ENCODE assay signal across 3 fruit fly cellular contexts in the genomic region with DNA sequence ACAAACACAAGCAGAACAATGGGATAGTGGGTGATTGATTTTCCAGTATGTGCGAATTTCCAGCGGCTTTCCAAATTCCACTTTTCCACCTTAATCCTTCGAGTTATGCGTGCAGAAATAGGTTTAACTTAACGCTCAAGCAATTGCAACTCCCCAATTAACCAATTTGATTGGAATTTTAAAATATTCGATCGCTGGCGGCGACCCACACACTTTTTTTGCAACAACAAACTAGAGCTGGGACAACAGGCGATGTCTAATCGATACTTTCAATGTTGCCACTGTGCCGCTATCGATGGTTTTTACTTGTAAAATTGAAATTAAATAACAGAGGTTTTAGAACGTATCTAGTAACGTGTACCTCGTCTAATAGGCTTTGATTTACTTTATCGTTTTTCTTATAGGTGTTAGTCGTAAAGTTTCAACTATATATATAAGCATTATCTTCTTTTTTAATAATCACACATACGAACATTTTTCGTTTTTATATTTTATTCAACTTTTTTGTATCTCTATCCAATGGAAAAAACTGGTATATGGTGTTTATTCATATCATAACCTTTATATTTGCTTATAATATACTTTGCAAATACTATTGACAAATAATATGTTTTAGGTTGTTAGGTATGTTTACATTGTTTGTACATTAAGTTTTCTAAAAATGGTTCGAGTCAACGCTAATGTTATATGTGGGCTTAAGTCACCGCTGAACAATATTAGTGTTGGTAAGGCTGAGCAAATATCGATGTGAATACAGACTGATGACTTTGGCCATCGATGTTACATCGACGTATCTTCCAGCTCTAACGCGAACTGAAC.
A peak's percentile ranks its signal among the peaks of the same experiment; 100 is the strongest.
TF ChIP-seq lines count a peak whose summit lies in the region.

A gene (minus strand): TSS at position 240 of the 819 bp plus-strand sequence.
A gene (plus strand): TSS at position 757 of the 819 bp plus-strand sequence.

TF ChIP-seq in whole organism, embryonic, 481 proteins besides CTCF, POLR2A, EP300 and RAD21 (continued from another document and continues in another):
- peak; percentile 36 for TF ChIP-seq her (GFP tag; optimal IDR thresholded peaks at IDR 0.05; lab: Kevin White, UChicago)
- TF ChIP-seq NFAT (GFP tag; IDR thresholded peaks at IDR 0.05; lab: Robert Waterston, UW): peak; percentile 65
- peak; percentile 16 for TF ChIP-seq YL-1 (GFP tag; optimal IDR thresholded peaks at IDR 0.05; lab: Kevin White, UChicago)
- peak; percentile 72 for TF ChIP-seq E2f2 (GFP tag; IDR thresholded peaks at IDR 0.05; lab: Robert Waterston, UW)
- peak; percentile 71 for TF ChIP-seq CG12659 (GFP tag; optimal IDR thresholded peaks at IDR 0.05; lab: Kevin White, UChicago)
- peak; percentile 47 for TF ChIP-seq CHES-1-like (GFP tag; optimal IDR thresholded peaks at IDR 0.05; lab: Kevin White, UChicago)
- peak; percentile 51; the same call in 1 of the 2 replicates for TF ChIP-seq CG9215 (GFP tag; IDR thresholded peaks at IDR 0.05; lab: Robert Waterston, UW)
- peak; percentile 73 for TF ChIP-seq CG2116 (GFP tag; optimal IDR thresholded peaks at IDR 0.05; lab: Kevin White, UChicago)
- peak; percentile 44 for TF ChIP-seq CG9876 (GFP tag; optimal IDR thresholded peaks at IDR 0.05; lab: Kevin White, UChicago)
- peak; percentile 52 for TF ChIP-seq zfh2 (GFP tag; optimal IDR thresholded peaks at IDR 0.05; lab: Kevin White, UChicago)
- TF ChIP-seq ftz-f1 (GFP tag; optimal IDR thresholded peaks at IDR 0.05; lab: Kevin White, UChicago): no peak
- TF ChIP-seq PHDP (tag; optimal IDR thresholded peaks at IDR 0.05; lab: Kevin White, UChicago): peak; percentile 53
- TF ChIP-seq ro (GFP tag; IDR thresholded peaks at IDR 0.05; lab: Robert Waterston, UW): no peak
- peak; percentile 35 for TF ChIP-seq Aef1 (GFP tag; IDR thresholded peaks at IDR 0.05; lab: Robert Waterston, UW)
- TF ChIP-seq MBD-R2 (GFP tag; IDR thresholded peaks at IDR 0.05; lab: Robert Waterston, UW): peak; percentile 79
- TF ChIP-seq trh (GFP tag; optimal IDR thresholded peaks at IDR 0.05; lab: Kevin White, UChicago): no peak
- peak; percentile 7 for TF ChIP-seq CG2712 (tag; optimal IDR thresholded peaks at IDR 0.05; lab: Kevin White, UChicago)
- TF ChIP-seq gro (GFP tag; optimal IDR thresholded peaks at IDR 0.05; lab: Kevin White, UChicago): peak; percentile 36
- TF ChIP-seq ssp (GFP tag; IDR thresholded peaks at IDR 0.05; lab: Robert Waterston, UW): peak; percentile 27; the same call in 1 of the 2 replicates
- no peak for TF ChIP-seq CG11696 (GFP tag; IDR thresholded peaks at IDR 0.05; lab: Robert Waterston, UW)
- no peak for TF ChIP-seq Sox100B (GFP tag; optimal IDR thresholded peaks at IDR 0.05; lab: Kevin White, UChicago)
- TF ChIP-seq CrebB (tag; optimal IDR thresholded peaks at IDR 0.05; lab: Kevin White, UChicago): peak; percentile 46
- peak; percentile 49 for TF ChIP-seq CG15601 (tag; optimal IDR thresholded peaks at IDR 0.05; lab: Kevin White, UChicago)
- TF ChIP-seq dpn (GFP tag; optimal IDR thresholded peaks at IDR 0.05; lab: Kevin White, UChicago): peak; percentile 27 to 67
- no peak for TF ChIP-seq usp (GFP tag; optimal IDR thresholded peaks at IDR 0.05; lab: Kevin White, UChicago)
- peak; percentile 80 for TF ChIP-seq Dll (GFP tag; IDR thresholded peaks at IDR 0.05; lab: Robert Waterston, UW; ENCODE audit: partially characterized antibody)
- TF ChIP-seq prd (optimal IDR thresholded peaks at IDR 0.05; lab: Kevin White, UChicago): no peak
- peak; percentile 21; the same call in 1 of the 3 replicates for TF ChIP-seq prd (GFP tag; IDR thresholded peaks at IDR 0.05; lab: Robert Waterston, UW)
- TF ChIP-seq CG10462 (GFP tag; optimal IDR thresholded peaks at IDR 0.05; lab: Kevin White, UChicago): no peak
- TF ChIP-seq CG3163 (GFP tag; optimal IDR thresholded peaks at IDR 0.05; lab: Kevin White, UChicago): peak; percentile 10
- peak in 1 of 2 experiments; percentile 40 for TF ChIP-seq Hr51 (GFP tag; optimal IDR thresholded peaks at IDR 0.05; lab: Kevin White, UChicago)
- TF ChIP-seq Awh (GFP tag; IDR thresholded peaks at IDR 0.05; lab: Robert Waterston, UW): no peak
- TF ChIP-seq Xbp1 (GFP tag; optimal IDR thresholded peaks at IDR 0.05; lab: Kevin White, UChicago): peak; percentile 10
- TF ChIP-seq sr (GFP tag; IDR thresholded peaks at IDR 0.05; lab: Robert Waterston, UW): peak; percentile 58; the same call in 1 of the 3 replicates
- TF ChIP-seq CG11504 (tag; optimal IDR thresholded peaks at IDR 0.05; lab: Kevin White, UChicago): peak; percentile 24
- TF ChIP-seq Camta (GFP tag; optimal IDR thresholded peaks at IDR 0.05; lab: Kevin White, UChicago): peak; percentile 4
- TF ChIP-seq CG17829 (tag; optimal IDR thresholded peaks at IDR 0.05; lab: Kevin White, UChicago): peak; percentile 31
- TF ChIP-seq z (GFP tag; IDR thresholded peaks at IDR 0.05; lab: Robert Waterston, UW): 0 out of 3 replicates have a peak, but pooled peaks have one; percentile 49
- TF ChIP-seq CG3847 (GFP tag; IDR thresholded peaks at IDR 0.05; lab: Robert Waterston, UW): peak; percentile 67

TF ChIP-seq in whole organism, prepupa, 60 proteins besides CTCF, POLR2A, EP300 and RAD21 (continued from another document):
- TF ChIP-seq CG16779 (tag; optimal IDR thresholded peaks at IDR 0.05; lab: Kevin White, UChicago) (no peak), CG3032 (tag; optimal IDR thresholded peaks at IDR 0.05; lab: Kevin White, UChicago) (no peak), cyc (GFP tag; optimal IDR thresholded peaks at IDR 0.05; lab: Kevin White, UChicago) (no peak), Sox102F (GFP tag; optimal IDR thresholded peaks at IDR 0.05; lab: Kevin White, UChicago) (no peak), Blimp-1 (GFP tag; optimal IDR thresholded peaks at IDR 0.05; lab: Kevin White, UChicago) (no peak), OdsH (GFP tag; optimal IDR thresholded peaks at IDR 0.05; lab: Kevin White, UChicago) (no peak), Ets21C (GFP tag; optimal IDR thresholded peaks at IDR 0.05; lab: Kevin White, UChicago) (no peak), CG9139 (GFP tag; optimal IDR thresholded peaks at IDR 0.05; lab: Kevin White, UChicago) (no peak), CG6163 (GFP tag; IDR thresholded peaks at IDR 0.05; lab: Robert Waterston, UW) (no peak), net (GFP tag; optimal IDR thresholded peaks at IDR 0.05; lab: Kevin White, UChicago) (no peak), CG8632 (GFP tag; optimal IDR thresholded peaks at IDR 0.05; lab: Kevin White, UChicago) (no peak), CG32006 (GFP tag; optimal IDR thresholded peaks at IDR 0.05; lab: Kevin White, UChicago) (no peak), Smox (GFP tag; optimal IDR thresholded peaks at IDR 0.05; lab: Kevin White, UChicago) (no peak), vri (GFP tag; optimal IDR thresholded peaks at IDR 0.05; lab: Kevin White, UChicago) (no peak), CG10669 (GFP tag; optimal IDR thresholded peaks at IDR 0.05; lab: Kevin White, UChicago) (no peak), ss (GFP tag; optimal IDR thresholded peaks at IDR 0.05; lab: Kevin White, UChicago) (no peak), CG6276 (GFP tag; optimal IDR thresholded peaks at IDR 0.05; lab: Kevin White, UChicago) (no peak), CG11902 (GFP tag; optimal IDR thresholded peaks at IDR 0.05; lab: Kevin White, UChicago) (no peak), CG6808 (GFP tag; optimal IDR thresholded peaks at IDR 0.05; lab: Kevin White, UChicago) (no peak), fd59A (GFP tag; optimal IDR thresholded peaks at IDR 0.05; lab: Kevin White, UChicago) (no peak), CG8319 (GFP tag; optimal IDR thresholded peaks at IDR 0.05; lab: Kevin White, UChicago) (no peak), svp (GFP tag; lab: Kevin White, UChicago) (peak; percentile 29), salr (GFP tag; optimal IDR thresholded peaks at IDR 0.05; lab: Kevin White, UChicago) (no peak), CG11294 (GFP tag; IDR thresholded peaks at IDR 0.05; lab: Robert Waterston, UW) (no peak), Sox14 (GFP tag; optimal IDR thresholded peaks at IDR 0.05; lab: Kevin White, UChicago) (peak; percentile 57), Hr4 (GFP tag; optimal IDR thresholded peaks at IDR 0.05; lab: Kevin White, UChicago) (no peak), CG31627 (GFP tag; optimal IDR thresholded peaks at IDR 0.05; lab: Kevin White, UChicago) (peak; percentile 4), dsx (GFP tag; optimal IDR thresholded peaks at IDR 0.05; lab: Kevin White, UChicago; ENCODE audit: poor library complexity, severe bottlenecking) (no peak), Sox15 (GFP tag; optimal IDR thresholded peaks at IDR 0.05; lab: Kevin White, UChicago) (no peak), Hr38 (GFP tag; optimal IDR thresholded peaks at IDR 0.05; lab: Kevin White, UChicago) (no peak), CG4318 (GFP tag; optimal IDR thresholded peaks at IDR 0.05; lab: Kevin White, UChicago) (no peak), CG10631 (GFP tag; optimal IDR thresholded peaks at IDR 0.05; lab: Kevin White, UChicago) (no peak), acj6 (GFP tag; optimal IDR thresholded peaks at IDR 0.05; lab: Kevin White, UChicago) (no peak), CG6792 (GFP tag; optimal IDR thresholded peaks at IDR 0.05; lab: Kevin White, UChicago) (no peak), CG3919 (GFP tag; optimal IDR thresholded peaks at IDR 0.05; lab: Kevin White, UChicago) (no peak), CG7368 (GFP tag; optimal IDR thresholded peaks at IDR 0.05; lab: Kevin White, UChicago) (no peak)

TF ChIP-seq in whole organism, wandering third instar larva, 38 proteins besides CTCF, POLR2A, EP300 and RAD21 (continued from another document):
- TF ChIP-seq jim (GFP tag; optimal IDR thresholded peaks at IDR 0.05; lab: Kevin White, UChicago) (no peak), fru (GFP tag; optimal IDR thresholded peaks at IDR 0.05; lab: Kevin White, UChicago) (peak; percentile 3), woc (GFP tag; optimal IDR thresholded peaks at IDR 0.05; lab: Kevin White, UChicago) (peak; percentile 14), usp (GFP tag; optimal IDR thresholded peaks at IDR 0.05; lab: Kevin White, UChicago) (no peak), brk (GFP tag; optimal IDR thresholded peaks at IDR 0.05; lab: Kevin White, UChicago) (peak; percentile 52), rgr (GFP tag; optimal IDR thresholded peaks at IDR 0.05; lab: Kevin White, UChicago) (peak; percentile 47), Sp1 (GFP tag; optimal IDR thresholded peaks at IDR 0.05; lab: Kevin White, UChicago) (no peak), Rel (GFP tag; optimal IDR thresholded peaks at IDR 0.05; lab: Kevin White, UChicago) (no peak), Rel (tag; optimal IDR thresholded peaks at IDR 0.05; lab: Kevin White, UChicago) (peak; percentile 5), Myc (optimal IDR thresholded peaks at IDR 0.05; lab: Kevin White, UChicago) (no peak), Dif (GFP tag; optimal IDR thresholded peaks at IDR 0.05; lab: Kevin White, UChicago; ENCODE audit: partially characterized antibody) (no peak), GATAd (GFP tag; optimal IDR thresholded peaks at IDR 0.05; lab: Kevin White, UChicago) (no peak), sage (GFP tag; optimal IDR thresholded peaks at IDR 0.05; lab: Kevin White, UChicago) (no peak), pan (optimal IDR thresholded peaks at IDR 0.05; lab: Kevin White, UChicago) (no peak), Hr78 (GFP tag; optimal IDR thresholded peaks at IDR 0.05; lab: Kevin White, UChicago) (no peak)
